Fruit fly (Drosophila melanogaster) whole organism: ENCODE measurements around the gene Sgf11.

Experiments used
- EcR ChIP-seq, 2 experiments: fragments of >200 bp; optimal IDR thresholded peaks; 2 replicates each; lab custom pipeline; 2017; ENCODE audit warnings: missing biosample characterization in 2 of 2, missing genetic modification characterization in 2 of 2, missing genetic modification reagents in 2 of 2
- usp ChIP-seq: fragments of >200 bp; optimal IDR thresholded peaks from 2 replicates; lab custom pipeline; 2017; ENCODE audit warnings: missing biosample characterization, missing genetic modification characterization, mixed read lengths

DNA sequence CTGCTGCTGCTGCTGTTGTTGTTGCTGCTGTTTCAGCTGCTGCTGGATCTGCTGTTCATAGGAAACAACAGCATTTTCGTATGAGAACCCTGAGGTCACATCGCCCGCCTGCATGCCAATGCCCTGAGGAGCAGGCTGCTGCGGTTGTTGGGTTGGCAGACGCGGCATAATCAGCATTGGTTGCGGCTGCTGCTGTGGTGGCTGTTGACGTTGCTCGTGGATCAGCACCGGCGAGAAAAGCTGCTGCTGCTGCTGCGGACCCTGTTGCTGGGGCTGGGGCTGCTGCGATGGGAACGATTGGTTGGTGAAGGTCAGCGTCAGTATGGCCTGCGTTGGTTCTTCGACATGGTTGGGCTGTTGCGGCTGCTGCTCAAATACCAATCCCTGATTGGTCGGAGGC lies 11.8 kb downstream of the Sgf11 start:
- TF ChIP-seq EcR (GFP tag; optimal IDR thresholded peaks at IDR 0.05; lab: Kevin White, UChicago), result no peak
- no peak for TF ChIP-seq usp
